Fruit fly (Drosophila melanogaster): Measurements from ENCODE around the gene sbm.

The sbm gene

dm6 chrX:14622179-14622578 is 19.8 kb upstream of the sbm start (continued):
- TF ChIP-seq ac (GFP tag; optimal IDR thresholded peaks at IDR 0.05) (no peak), jumu (GFP tag; optimal IDR thresholded peaks at IDR 0.05) (no peak), Hsf (GFP tag; optimal IDR thresholded peaks at IDR 0.05) (peak; percentile 13), usp (GFP tag; optimal IDR thresholded peaks at IDR 0.05) (no peak), nau (GFP tag; optimal IDR thresholded peaks at IDR 0.05) (no peak), Hr3 (GFP tag; optimal IDR thresholded peaks at IDR 0.05) (no peak), C15 (GFP tag; IDR thresholded peaks at IDR 0.05) (no peak), sr (GFP tag; IDR thresholded peaks at IDR 0.05) (no peak), CG3838 (GFP tag; optimal IDR thresholded peaks at IDR 0.05) (no peak), pnt (GFP tag; optimal IDR thresholded peaks at IDR 0.05) (peak; percentile 34), pros (GFP tag; optimal IDR thresholded peaks at IDR 0.05) (no peak), CG12071 (GFP tag; optimal IDR thresholded peaks at IDR 0.05) (peak; percentile 33), dan (GFP tag; IDR thresholded peaks at IDR 0.05) (no peak), E2f2 (GFP tag; IDR thresholded peaks at IDR 0.05) (no peak), CG1647 (GFP tag; optimal IDR thresholded peaks at IDR 0.05) (no peak), CG7987 (GFP tag; optimal IDR thresholded peaks at IDR 0.05) (no peak), lbe (GFP tag; optimal IDR thresholded peaks at IDR 0.05) (no peak), kni (GFP tag; optimal IDR thresholded peaks at IDR 0.05) (no peak), CG1529 (GFP tag; optimal IDR thresholded peaks at IDR 0.05) (peak; percentile 44), CG12219 (GFP tag; optimal IDR thresholded peaks at IDR 0.05) (peak; percentile 13), CG11560 (tag; IDR thresholded peaks at IDR 0.05) (no peak), CG11696 (GFP tag; IDR thresholded peaks at IDR 0.05) (no peak), gt (GFP tag; IDR thresholded peaks at IDR 0.05) (no peak), CG12104 (GFP tag; optimal IDR thresholded peaks at IDR 0.05) (peak; percentile 13), Ada2b (GFP tag; IDR thresholded peaks at IDR 0.05) (no peak), Bdp1 (GFP tag; optimal IDR thresholded peaks at IDR 0.05) (no peak), CG12659 (GFP tag; optimal IDR thresholded peaks at IDR 0.05) (no peak), CG15269 (tag; optimal IDR thresholded peaks at IDR 0.05) (no peak), sug (tag; optimal IDR thresholded peaks at IDR 0.05) (no peak), Hr39 (optimal IDR thresholded peaks at IDR 0.05) (no peak), mirr (GFP tag; optimal IDR thresholded peaks at IDR 0.05) (no peak), tap (tag; optimal IDR thresholded peaks at IDR 0.05) (no peak), CG8924 (tag; optimal IDR thresholded peaks at IDR 0.05) (peak; percentile 34), Dp (GFP tag; optimal IDR thresholded peaks at IDR 0.05) (no peak), Side (GFP tag; optimal IDR thresholded peaks at IDR 0.05) (no peak), HmgZ (tag; optimal IDR thresholded peaks at IDR 0.05) (no peak), BtbVII (GFP tag; optimal IDR thresholded peaks at IDR 0.05) (no peak), abd-A (tag; optimal IDR thresholded peaks at IDR 0.05) (no peak), CG5953 (GFP tag; IDR thresholded peaks at IDR 0.05) (no peak), HmgD (GFP tag; optimal IDR thresholded peaks at IDR 0.05) (no peak), H15 (GFP tag; IDR thresholded peaks at IDR 0.05) (no peak), CHES-1-like (GFP tag; optimal IDR thresholded peaks at IDR 0.05) (no peak), Oli (tag; optimal IDR thresholded peaks at IDR 0.05) (peak; percentile 53), Hand (GFP tag; optimal IDR thresholded peaks at IDR 0.05) (no peak), vvl (GFP tag; IDR thresholded peaks at IDR 0.05) (0 out of 2 replicates have a peak, but pooled peaks have one; percentile 13), CG6791 (GFP tag; IDR thresholded peaks at IDR 0.05; ENCODE audit: partially characterized antibody) (no peak), Drgx (GFP tag; IDR thresholded peaks at IDR 0.05) (no peak), wor (GFP tag; IDR thresholded peaks at IDR 0.05) (no peak), ssp (GFP tag; IDR thresholded peaks at IDR 0.05) (0 out of 2 replicates have a peak, but pooled peaks have one; percentile 9), CG11456 (GFP tag; IDR thresholded peaks at IDR 0.05) (no peak), unc-4 (GFP tag; IDR thresholded peaks at IDR 0.05; ENCODE audit: partially characterized antibody) (no peak), fd3F (GFP tag; optimal IDR thresholded peaks at IDR 0.05) (no peak), zf30C (GFP tag; optimal IDR thresholded peaks at IDR 0.05) (no peak)
